Worm (Caenorhabditis elegans) whole organism, L1 larva: ENCODE measurements around the gene smut-1.

Source experiments
- C04F5.9 ChIP-seq: sonication (generic microtip); optimal IDR thresholded peaks from 2 replicates; lab custom pipeline; 2016; ENCODE audit warnings: missing genetic modification characterization, missing compliant biosample characterization
- F16B12.6 ChIP-seq: fragments of 150-350 bp; optimal IDR thresholded peaks from 2 replicates; lab custom pipeline; 2014; ENCODE audit warnings: missing biosample characterization, missing genetic modification characterization
- Y116A8C.19 ChIP-seq: sonication (generic microtip); optimal IDR thresholded peaks from 2 replicates; lab custom pipeline; 2016; ENCODE audit warnings: missing compliant biosample characterization, missing genetic modification characterization, borderline replicate concordance
- aha-1 ChIP-seq: fragments of 150-350 bp; optimal IDR thresholded peaks from 2 replicates; lab custom pipeline; 2014; ENCODE audit warnings: missing biosample characterization, missing genetic modification characterization
- alr-1 ChIP-seq: fragments of 200-800 bp; sonication (Bioruptor generic); optimal IDR thresholded peaks from 2 replicates; lab custom pipeline; 2018; ENCODE audit warnings: borderline replicate concordance, mild to moderate bottlenecking, missing genetic modification characterization, missing compliant biosample characterization
- ama-1 ChIP-seq: fragments of 150-350 bp; optimal IDR thresholded peaks from 2 replicates; lab custom pipeline; 2014
- blmp-1 ChIP-seq: fragments of 150-350 bp; optimal IDR thresholded peaks from 2 replicates; lab custom pipeline; 2014; ENCODE audit warnings: missing biosample characterization, missing genetic modification characterization
- ceh-63 ChIP-seq: fragments of 200-800 bp; sonication (Bioruptor generic); optimal IDR thresholded peaks from 2 replicates; lab custom pipeline; 2018; ENCODE audit warnings: mild to moderate bottlenecking, missing genetic modification characterization, missing compliant biosample characterization
- ceh-82 ChIP-seq, 3 experiments: fragments of 150-350 bp in 1 of 3; sonication (generic microtip) in 2 of 3; optimal IDR thresholded peaks; 2 replicates each; lab custom pipeline; 2014 to 2017; ENCODE audit warnings: missing biosample characterization in 3 of 3, missing genetic modification characterization in 3 of 3
- ceh-90 ChIP-seq: sonication (generic microtip); optimal IDR thresholded peaks from 2 replicates; lab custom pipeline; 2016; ENCODE audit warnings: missing genetic modification characterization, missing compliant biosample characterization
- ces-1 ChIP-seq: fragments of 150-350 bp; optimal IDR thresholded peaks from 2 replicates; lab custom pipeline; 2014; ENCODE audit warnings: missing biosample characterization, missing genetic modification reagents, missing genetic modification characterization
- dsc-1 ChIP-seq: sonication (generic microtip); optimal IDR thresholded peaks from 2 replicates; lab custom pipeline; 2016; ENCODE audit warnings: mild to moderate bottlenecking, missing genetic modification characterization, missing compliant biosample characterization
- egl-13 ChIP-seq: sonication (generic microtip); optimal IDR thresholded peaks from 2 replicates; lab custom pipeline; 2016; ENCODE audit warnings: missing genotype, missing genetic modification reagents, missing genetic modification characterization, missing compliant biosample characterization
- egl-27 ChIP-seq, 2 experiments: fragments of 150-350 bp in 1 of 2; sonication (generic microtip); optimal IDR thresholded peaks; 3 replicates each; lab custom pipeline; 2017 to 2018; ENCODE audit warnings: missing biosample characterization in 2 of 2, missing genetic modification characterization in 2 of 2, missing genetic modification reagents in 2 of 2
- elt-2 ChIP-seq: sonication (generic microtip); optimal IDR thresholded peaks from 2 replicates; lab custom pipeline; 2016; ENCODE audit warnings: missing genetic modification characterization, mild to moderate bottlenecking, inconsistent platforms, missing compliant biosample characterization, missing genetic modification reagents
- fkh-10 ChIP-seq: sonication (generic microtip); optimal IDR thresholded peaks from 2 replicates; lab custom pipeline; 2017; ENCODE audit warnings: missing biosample characterization, missing genetic modification reagents, missing genetic modification characterization
- fkh-4 ChIP-seq: sonication (generic microtip); optimal IDR thresholded peaks from 2 replicates; lab custom pipeline; 2016; ENCODE audit warnings: missing compliant biosample characterization, missing genetic modification characterization, borderline replicate concordance
- fos-1 ChIP-seq: fragments of 150-350 bp; optimal IDR thresholded peaks from 2 replicates; lab custom pipeline; 2014; ENCODE audit warnings: missing biosample characterization, missing genetic modification characterization
- grh-1 ChIP-seq: fragments of 200-800 bp; sonication (Bioruptor generic); IDR thresholded peaks from 2 replicates; pipeline ENCODE4 v1.3.6; 2022; ENCODE audit warnings: missing genetic modification reagents, missing genetic modification characterization, missing compliant biosample characterization
- hlh-17 ChIP-seq: fragments of 200-800 bp; sonication (Bioruptor generic); optimal IDR thresholded peaks from 2 replicates; lab custom pipeline; 2018; ENCODE audit warnings: missing genetic modification characterization, mild to moderate bottlenecking, missing compliant biosample characterization, moderate library complexity, borderline replicate concordance
- hlh-4 ChIP-seq: sonication (generic microtip); optimal IDR thresholded peaks from 2 replicates; lab custom pipeline; 2016; ENCODE audit warnings: mild to moderate bottlenecking, missing genetic modification characterization, missing compliant biosample characterization
- hpl-2 ChIP-seq: fragments of 150-350 bp; optimal IDR thresholded peaks from 2 replicates; lab custom pipeline; 2014; ENCODE audit warnings: missing biosample characterization, missing genetic modification reagents, missing genetic modification characterization
- irx-1 ChIP-seq: sonication (generic microtip); optimal IDR thresholded peaks from 2 replicates; lab custom pipeline; 2016; ENCODE audit warnings: missing genetic modification characterization, missing compliant biosample characterization
- isw-1 ChIP-seq: fragments of 200-800 bp; sonication (Bioruptor generic); IDR thresholded peaks from 2 replicates; pipeline ENCODE4 v1.3.6; 2022; ENCODE audit warnings: missing genetic modification characterization, missing compliant biosample characterization
- lin-13 ChIP-seq: fragments of 150-350 bp; optimal IDR thresholded peaks from 2 replicates; lab custom pipeline; 2014; ENCODE audit warnings: missing biosample characterization, missing genetic modification reagents, missing genetic modification characterization
- lin-15B ChIP-seq: fragments of 150-350 bp; sonication (generic microtip); optimal IDR thresholded peaks from 3 replicates; lab custom pipeline; 2014; ENCODE audit warnings: missing biosample characterization, missing genetic modification characterization
- lin-35 ChIP-seq, 2 experiments: fragments of 150-350 bp; optimal IDR thresholded peaks; 2 replicates each; lab custom pipeline; 2014; ENCODE audit warnings: missing biosample characterization in 2 of 2, missing genetic modification characterization in 2 of 2, missing genetic modification reagents in 2 of 2
- lir-3 ChIP-seq: sonication (generic microtip); optimal IDR thresholded peaks from 2 replicates; lab custom pipeline; 2016; ENCODE audit warnings: mild to moderate bottlenecking, missing genetic modification characterization, moderate library complexity, missing compliant biosample characterization; ENCODE audit not compliant: poor library complexity
- lsy-2 ChIP-seq, 2 experiments: fragments of 150-350 bp; optimal IDR thresholded peaks; 2 replicates each; lab custom pipeline; 2014; ENCODE audit warnings: missing biosample characterization in 2 of 2, missing genetic modification characterization in 2 of 2
- mab-9 ChIP-seq: fragments of 200-800 bp; sonication (Bioruptor generic); IDR thresholded peaks from 2 replicates; pipeline ENCODE4 v1.3.6; 2022; ENCODE audit warnings: missing genetic modification reagents, missing genetic modification characterization, missing compliant biosample characterization
- mdl-1 ChIP-seq, 2 experiments: fragments of 150-350 bp; optimal IDR thresholded peaks; 2 replicates each; lab custom pipeline; 2014 to 2017; ENCODE audit warnings: missing biosample characterization in 2 of 2, missing genetic modification characterization in 2 of 2, inconsistent platforms in 1 of 2
- mef-2 ChIP-seq: fragments of 150-350 bp; optimal IDR thresholded peaks from 2 replicates; lab custom pipeline; 2014; ENCODE audit warnings: missing biosample characterization, missing genetic modification characterization
- nhr-12 ChIP-seq: sonication (generic microtip); optimal IDR thresholded peaks from 2 replicates; lab custom pipeline; 2017; ENCODE audit warnings: missing biosample characterization, missing genetic modification characterization
- nhr-20 ChIP-seq: sonication (generic microtip); optimal IDR thresholded peaks from 2 replicates; lab custom pipeline; 2016; ENCODE audit warnings: mild to moderate bottlenecking, missing genetic modification characterization, missing compliant biosample characterization
- nhr-237 ChIP-seq: fragments of 150-350 bp; optimal IDR thresholded peaks from 2 replicates; lab custom pipeline; 2014; ENCODE audit warnings: missing biosample characterization, missing genetic modification characterization
- nhr-28 ChIP-seq: fragments of 150-350 bp; optimal IDR thresholded peaks from 2 replicates; lab custom pipeline; 2014; ENCODE audit warnings: missing biosample characterization, missing genetic modification characterization
- nhr-71 ChIP-seq: sonication (generic microtip); optimal IDR thresholded peaks from 2 replicates; lab custom pipeline; 2016; ENCODE audit warnings: mild to moderate bottlenecking, missing genetic modification characterization, moderate library complexity, missing compliant biosample characterization
- nhr-77 ChIP-seq: fragments of 150-350 bp; optimal IDR thresholded peaks from 2 replicates; lab custom pipeline; 2014; ENCODE audit warnings: missing biosample characterization, missing genetic modification characterization
- nhr-90 ChIP-seq: sonication (generic microtip); optimal IDR thresholded peaks from 2 replicates; lab custom pipeline; 2016; ENCODE audit warnings: mild to moderate bottlenecking, missing genetic modification characterization, missing compliant biosample characterization; ENCODE audit not compliant: poor library complexity
- pag-3 ChIP-seq: sonication (generic microtip); optimal IDR thresholded peaks from 2 replicates; lab custom pipeline; 2017; ENCODE audit warnings: missing genetic modification characterization, mild to moderate bottlenecking, missing compliant biosample characterization, antibody characterized with exemption, borderline replicate concordance; ENCODE audit not compliant: insufficient read depth
- pax-3 ChIP-seq: fragments of 200-800 bp; sonication (Bioruptor generic); optimal IDR thresholded peaks from 2 replicates; lab custom pipeline; 2018; ENCODE audit warnings: mild to moderate bottlenecking, missing genetic modification characterization, moderate library complexity, missing compliant biosample characterization
- rnt-1 ChIP-seq: sonication (generic microtip); optimal IDR thresholded peaks from 2 replicates; lab custom pipeline; 2016; ENCODE audit warnings: mild to moderate bottlenecking, missing genetic modification characterization, moderate library complexity, missing compliant biosample characterization
- snpc-4 ChIP-seq: fragments of 150-350 bp; optimal IDR thresholded peaks from 2 replicates; lab custom pipeline; 2014; ENCODE audit warnings: missing biosample characterization, missing genetic modification characterization
- sox-4 ChIP-seq: sonication (generic microtip); optimal IDR thresholded peaks from 2 replicates; lab custom pipeline; 2016; ENCODE audit warnings: missing genetic modification characterization, missing compliant biosample characterization
- sptf-1 ChIP-seq: fragments of 150-350 bp; optimal IDR thresholded peaks from 2 replicates; lab custom pipeline; 2014; ENCODE audit warnings: missing biosample characterization, missing genetic modification characterization
- sup-37 ChIP-seq: fragments of 200-800 bp; sonication (Bioruptor generic); optimal IDR thresholded peaks from 2 replicates; lab custom pipeline; 2018; ENCODE audit warnings: mild to moderate bottlenecking, missing genetic modification characterization, missing compliant biosample characterization
- swsn-7 ChIP-seq: sonication (generic microtip); optimal IDR thresholded peaks from 2 replicates; lab custom pipeline; 2016; ENCODE audit warnings: missing genetic modification characterization, missing compliant biosample characterization
- tlp-1 ChIP-seq: fragments of 150-350 bp; optimal IDR thresholded peaks from 2 replicates; lab custom pipeline; 2014; ENCODE audit warnings: missing biosample characterization, missing genetic modification characterization
- unc-130 ChIP-seq: fragments of 150-350 bp; optimal IDR thresholded peaks from 2 replicates; lab custom pipeline; 2017; ENCODE audit warnings: missing biosample characterization, missing genetic modification characterization, inconsistent platforms
- unc-98 ChIP-seq: fragments of 200-800 bp; sonication (Bioruptor generic); IDR thresholded peaks from 2 replicates; pipeline ENCODE4 v1.3.6; 2022; ENCODE audit warnings: missing genetic modification characterization, missing compliant biosample characterization
- xbp-1 ChIP-seq: sonication (generic microtip); optimal IDR thresholded peaks from 2 replicates; lab custom pipeline; 2016; ENCODE audit warnings: missing genetic modification characterization, missing compliant biosample characterization
- zip-4 ChIP-seq: fragments of 200-800 bp; sonication (Bioruptor generic); optimal IDR thresholded peaks from 2 replicates; lab custom pipeline; 2018; ENCODE audit warnings: mild to moderate bottlenecking, missing genetic modification characterization, moderate library complexity, missing compliant biosample characterization

smut-1 gene

DNA sequence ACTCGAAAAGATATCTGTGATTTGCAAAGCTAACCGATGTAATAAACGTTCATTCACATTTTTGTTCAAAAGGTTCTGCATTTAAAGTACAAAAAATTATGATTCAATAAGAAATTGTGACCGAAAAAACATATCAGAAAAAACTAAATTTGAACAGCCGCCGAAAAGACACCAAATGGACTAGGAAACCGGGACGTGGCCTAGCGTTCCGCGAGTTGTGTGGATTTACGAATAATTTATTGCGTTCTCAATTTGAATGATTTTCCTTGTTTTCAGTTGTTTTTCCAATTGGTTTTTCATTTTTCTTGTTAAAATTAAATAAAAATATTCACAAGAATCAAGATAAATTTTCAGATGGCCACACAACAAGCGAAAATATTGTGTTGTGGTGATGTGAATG lies 10.6 kb downstream of the smut-1 start, which contains the start of gene cwf-19L1 (continued):
- TF ChIP-seq ceh-90 (tag; lab: Kevin White, UChicago) (peak; percentile 88), mdl-1 (tag; optimal IDR thresholded peaks at IDR 0.05; lab: Kevin White, UChicago) (peak in 1 of 2 experiments; percentile 63), unc-98 (peak; percentile 6; the same call in 1 of the 2 replicates), fos-1 (tag; lab: Kevin White, UChicago) (no peak), lin-13 (GFP tag; lab: Kevin White, UChicago) (no peak), Y116A8C.19 (tag; lab: Kevin White, UChicago) (no peak), nhr-90 (peak; percentile 79), rnt-1 (tag; lab: Kevin White, UChicago) (peak; percentile 96), egl-27 (tag; optimal IDR thresholded peaks at IDR 0.05; lab: Kevin White, UChicago) (no peak), ama-1 (peak; percentile 32), lsy-2 (tag; optimal IDR thresholded peaks at IDR 0.05; lab: Kevin White, UChicago) (peak; percentile 71 to 78), blmp-1 (tag; lab: Kevin White, UChicago) (peak; percentile 61), xbp-1 (tag; lab: Kevin White, UChicago) (peak; percentile 99), C04F5.9 (tag; lab: Kevin White, UChicago) (peak; percentile 40), snpc-4 (tag; lab: Kevin White, UChicago) (peak; percentile 24), pax-3 (no peak), nhr-71 (tag; lab: Kevin White, UChicago) (peak; percentile 79), mab-9 (GFP tag; lab: Robert Waterston, UW) (peak; percentile 54), elt-2 (peak; percentile 24), alr-1 (no peak), nhr-28 (tag; lab: Kevin White, UChicago) (no peak), lin-35 (GFP tag; optimal IDR thresholded peaks at IDR 0.05; lab: Kevin White, UChicago) (peak; percentile 95 to 96), nhr-12 (tag; lab: Kevin White, UChicago) (no peak), lir-3 (peak; percentile 91), sup-37 (GFP tag; lab: Kevin White, UChicago) (no peak), fkh-4 (tag; lab: Kevin White, UChicago) (peak; percentile 74), ceh-82 (tag; optimal IDR thresholded peaks at IDR 0.05; lab: Kevin White, UChicago) (peak; percentile 18 to 65 (median 60)), sptf-1 (tag; lab: Kevin White, UChicago) (no peak), F16B12.6 (peak; percentile 43), nhr-77 (no peak), lin-15B (tag; lab: Kevin White, UChicago) (peak; percentile 63), sox-4 (tag; lab: Kevin White, UChicago) (peak; percentile 65), ces-1 (GFP tag; lab: Kevin White, UChicago) (no peak), hpl-2 (no peak), swsn-7 (peak; percentile 68), nhr-20 (peak; percentile 73), nhr-237 (tag; lab: Kevin White, UChicago) (no peak), mef-2 (no peak), hlh-4 (tag; lab: Kevin White, UChicago) (no peak), ceh-63 (GFP tag; lab: Kevin White, UChicago) (no peak), aha-1 (tag; lab: Kevin White, UChicago) (no peak), pag-3 (tag; lab: Kevin White, UChicago) (no peak), zip-4 (no peak), unc-130 (tag; lab: Kevin White, UChicago) (peak; percentile 76), egl-13 (tag; lab: Kevin White, UChicago) (peak; percentile 68), hlh-17 (GFP tag; lab: Kevin White, UChicago) (no peak), isw-1 (GFP tag; lab: Robert Waterston, UW) (peak; percentile 62), irx-1 (tag; lab: Kevin White, UChicago) (peak; percentile 77), dsc-1 (peak; percentile 80), grh-1 (GFP tag; lab: Robert Waterston, UW) (peak; percentile 45; the same call in 1 of the 2 replicates), tlp-1 (tag; lab: Kevin White, UChicago) (no peak), fkh-10 (GFP tag; lab: Kevin White, UChicago) (no peak)
